Worm (Caenorhabditis elegans) whole organism, L3 larva: ENCODE measurements around the gene C27D6.11.

ENCODE experiments used
- R02D3.7 ChIP-seq: fragments of 150-350 bp; optimal IDR thresholded peaks from 2 replicates; lab custom pipeline; 2014; ENCODE audit warnings: missing biosample characterization, missing genetic modification characterization
- ceh-82 ChIP-seq: fragments of 150-350 bp; optimal IDR thresholded peaks from 2 replicates; lab custom pipeline; 2014; ENCODE audit warnings: missing biosample characterization, missing genetic modification characterization
- elt-1 ChIP-seq: fragments of 150-350 bp; optimal IDR thresholded peaks from 2 replicates; lab custom pipeline; 2014; ENCODE audit warnings: missing biosample characterization, missing genetic modification characterization
- fos-1 ChIP-seq: fragments of 150-350 bp; optimal IDR thresholded peaks from 2 replicates; lab custom pipeline; 2014; ENCODE audit warnings: missing biosample characterization, missing genetic modification characterization
- hmg-11 ChIP-seq: sonication (generic microtip); optimal IDR thresholded peaks from 2 replicates; lab custom pipeline; 2016; ENCODE audit warnings: missing genetic modification characterization, missing compliant biosample characterization
- jun-1 ChIP-seq: fragments of 150-350 bp; optimal IDR thresholded peaks from 2 replicates; lab custom pipeline; 2014; ENCODE audit warnings: missing biosample characterization, missing genetic modification reagents, missing genetic modification characterization
- lin-39 ChIP-seq: fragments of 150-350 bp; optimal IDR thresholded peaks from 2 replicates; lab custom pipeline; 2018; ENCODE audit warnings: missing biosample characterization, missing genetic modification reagents, missing genetic modification characterization
- mml-1 ChIP-seq: fragments of 150-350 bp; sonication (generic microtip); optimal IDR thresholded peaks from 3 replicates; lab custom pipeline; 2014; ENCODE audit warnings: missing biosample characterization, missing genetic modification characterization
- nhr-237 ChIP-seq: fragments of 150-350 bp; optimal IDR thresholded peaks from 2 replicates; lab custom pipeline; 2014; ENCODE audit warnings: missing biosample characterization, missing genetic modification characterization
- nhr-28 ChIP-seq: fragments of 150-350 bp; optimal IDR thresholded peaks from 2 replicates; lab custom pipeline; 2014; ENCODE audit warnings: missing biosample characterization, missing genetic modification characterization
- pqm-1 ChIP-seq: fragments of 150-350 bp; optimal IDR thresholded peaks from 2 replicates; lab custom pipeline; 2017; ENCODE audit warnings: missing biosample characterization, missing genetic modification characterization, inconsistent platforms
- snpc-4 ChIP-seq: fragments of 150-350 bp; optimal IDR thresholded peaks from 2 replicates; lab custom pipeline; 2014; ENCODE audit warnings: missing biosample characterization, missing genetic modification characterization
- unc-62 ChIP-seq: fragments of 150-350 bp; sonication (generic microtip); optimal IDR thresholded peaks from 4 replicates; lab custom pipeline; 2014; ENCODE audit warnings: missing biosample characterization, missing genetic modification reagents, missing genetic modification characterization

- TF ChIP-seq nhr-237 (no peak), snpc-4 (tag; lab: Kevin White, UChicago) (no peak), hmg-11 (no peak), pqm-1 (tag; lab: Kevin White, UChicago) (no peak), lin-39 (tag; lab: Kevin White, UChicago) (no peak), nhr-28 (tag; lab: Kevin White, UChicago) (no peak), elt-1 (tag; lab: Kevin White, UChicago) (no peak), fos-1 (tag; lab: Kevin White, UChicago) (no peak), mml-1 (tag; lab: Kevin White, UChicago) (no peak), R02D3.7 (tag; lab: Kevin White, UChicago) (no peak), ceh-82 (tag; lab: Kevin White, UChicago) (no peak), unc-62 (GFP tag; lab: Kevin White, UChicago) (no peak), jun-1 (tag; lab: Kevin White, UChicago) (no peak)
Observed at ce11 chrII:5148349-5148748, 12.7 kb downstream of the C27D6.11 start, which contains the start of gene F58A6.5.
